Fruit fly (Drosophila melanogaster): ENCODE results near the gene Atg101.

Atg101 gene

DNA sequence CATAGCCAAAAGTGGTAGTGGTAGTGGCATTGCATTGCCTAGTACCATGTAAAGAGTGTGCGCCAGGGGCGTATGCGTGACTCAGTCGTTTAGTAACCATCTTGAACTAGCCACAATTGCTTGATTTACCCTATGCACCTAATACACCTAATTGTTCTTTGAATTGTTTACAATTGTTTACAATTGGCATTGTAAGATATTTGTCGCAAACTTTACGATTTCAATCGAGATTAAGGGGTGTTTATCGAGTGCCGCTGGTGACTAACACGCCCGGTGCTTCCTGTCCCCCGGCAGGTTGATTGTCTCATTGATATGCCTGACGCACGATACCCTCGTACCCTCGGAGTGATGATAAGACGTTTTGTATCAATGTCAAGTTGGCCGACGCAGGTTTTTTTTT, 45.6 kb downstream of the Atg101 start (continued):
- TF ChIP-seq CG2712 (tag; optimal IDR thresholded peaks at IDR 0.05) = peak; percentile 62
- TF ChIP-seq MBD-R2 (GFP tag; IDR thresholded peaks at IDR 0.05) = no peak
- no peak for TF ChIP-seq pzg (GFP tag; optimal IDR thresholded peaks at IDR 0.05)
- peak; percentile 48; the same call in 2 of the 3 replicates for TF ChIP-seq CG17361 (GFP tag; IDR thresholded peaks at IDR 0.05)
- peak; percentile 32 for TF ChIP-seq lilli (GFP tag; optimal IDR thresholded peaks at IDR 0.05)
- peak; percentile 77 for TF ChIP-seq dysf (GFP tag; IDR thresholded peaks at IDR 0.05)
- TF ChIP-seq CG8944 (GFP tag; optimal IDR thresholded peaks at IDR 0.05) = peak; percentile 33
- no peak for TF ChIP-seq zen2 (GFP tag; IDR thresholded peaks at IDR 0.05; ENCODE audit: partially characterized antibody)
- TF ChIP-seq bowl (GFP tag; IDR thresholded peaks at IDR 0.05) = no peak
- TF ChIP-seq CG17912 (GFP tag; optimal IDR thresholded peaks at IDR 0.05) = no peak
- TF ChIP-seq E2f1 (GFP tag; IDR thresholded peaks at IDR 0.05) = peak; percentile 59
- TF ChIP-seq CG4707 (GFP tag; optimal IDR thresholded peaks at IDR 0.05) = no peak
- TF ChIP-seq Hsf (GFP tag; optimal IDR thresholded peaks at IDR 0.05) = no peak
- TF ChIP-seq CG6175 (GFP tag; IDR thresholded peaks at IDR 0.05) = no peak
- TF ChIP-seq Bdp1 (GFP tag; optimal IDR thresholded peaks at IDR 0.05) = peak; percentile 17
- peak; percentile 41 for TF ChIP-seq CG12659 (GFP tag; optimal IDR thresholded peaks at IDR 0.05)
- no peak for TF ChIP-seq CG2875 (GFP tag; optimal IDR thresholded peaks at IDR 0.05)
- no peak for TF ChIP-seq Abd-B (GFP tag; optimal IDR thresholded peaks at IDR 0.05)
- no peak for TF ChIP-seq pb (GFP tag; optimal IDR thresholded peaks at IDR 0.05)
- no peak for TF ChIP-seq CG3995 (GFP tag; optimal IDR thresholded peaks at IDR 0.05)
- no peak for TF ChIP-seq Ada2b (GFP tag; IDR thresholded peaks at IDR 0.05)
- no peak for TF ChIP-seq nau (GFP tag; optimal IDR thresholded peaks at IDR 0.05)
- TF ChIP-seq CG15073 (GFP tag; optimal IDR thresholded peaks at IDR 0.05) = no peak
- no peak for TF ChIP-seq Stat92E (GFP tag; optimal IDR thresholded peaks at IDR 0.05)
- TF ChIP-seq Xbp1 (GFP tag; optimal IDR thresholded peaks at IDR 0.05) = peak; percentile 58
- TF ChIP-seq Meics (GFP tag; optimal IDR thresholded peaks at IDR 0.05) = no peak
- no peak for TF ChIP-seq psq (GFP tag; optimal IDR thresholded peaks at IDR 0.05)
- TF ChIP-seq kni (GFP tag; optimal IDR thresholded peaks at IDR 0.05) = no peak
- TF ChIP-seq bsh (GFP tag; optimal IDR thresholded peaks at IDR 0.05) = peak in 1 of 2 experiments; percentile 42
- no peak for TF ChIP-seq CG8478 (optimal IDR thresholded peaks at IDR 0.05)
- no peak for TF ChIP-seq CG17186 (GFP tag; optimal IDR thresholded peaks at IDR 0.05)
- TF ChIP-seq Neu2 (GFP tag; optimal IDR thresholded peaks at IDR 0.05; ENCODE audit: borderline replicate concordance) = no peak
- TF ChIP-seq pros (GFP tag; optimal IDR thresholded peaks at IDR 0.05) = peak; percentile 0
- peak; percentile 42; the same call in 1 of the 3 replicates for TF ChIP-seq ken (GFP tag; IDR thresholded peaks at IDR 0.05)
- peak; percentile 22 for TF ChIP-seq Side (GFP tag; optimal IDR thresholded peaks at IDR 0.05)
- no peak for TF ChIP-seq cwo (GFP tag; optimal IDR thresholded peaks at IDR 0.05)
- TF ChIP-seq CG3065 (GFP tag; optimal IDR thresholded peaks at IDR 0.05) = no peak
- peak; percentile 59 for TF ChIP-seq CG9609 (GFP tag; optimal IDR thresholded peaks at IDR 0.05)
- TF ChIP-seq ab (GFP tag; optimal IDR thresholded peaks at IDR 0.05) = no peak
- peak; percentile 10 for TF ChIP-seq CG11723 (GFP tag; optimal IDR thresholded peaks at IDR 0.05)
- TF ChIP-seq CG11696 (GFP tag; IDR thresholded peaks at IDR 0.05) = no peak
- TF ChIP-seq scrt (GFP tag; optimal IDR thresholded peaks at IDR 0.05) = no peak
- no peak for TF ChIP-seq bcd (GFP tag; optimal IDR thresholded peaks at IDR 0.05)
- 0 out of 2 replicates have a peak, but pooled peaks have one; percentile 31 for TF ChIP-seq dimm (GFP tag; IDR thresholded peaks at IDR 0.05)
- TF ChIP-seq CG1603 (tag; optimal IDR thresholded peaks at IDR 0.05) = peak; percentile 52
- TF ChIP-seq Hand (GFP tag; optimal IDR thresholded peaks at IDR 0.05) = no peak
- no peak for TF ChIP-seq disco-r (GFP tag; optimal IDR thresholded peaks at IDR 0.05)
- no peak for TF ChIP-seq CG2116 (GFP tag; optimal IDR thresholded peaks at IDR 0.05)
- no peak for TF ChIP-seq Spps (tag; optimal IDR thresholded peaks at IDR 0.05)
- TF ChIP-seq BEAF-32 (GFP tag; optimal IDR thresholded peaks at IDR 0.05) = no peak
- TF ChIP-seq jumu (GFP tag; optimal IDR thresholded peaks at IDR 0.05) = peak; percentile 44
